Fruit fly (Drosophila melanogaster) whole organism, embryonic: ENCODE measurements around the gene Polr3E.
A peak's percentile ranks its signal among the peaks of the same experiment; 100 is the strongest.

ENCODE experiments used
- Abd-B ChIP-seq: fragments of 200-800 bp; sonication (Bioruptor generic); optimal IDR thresholded peaks from 2 replicates; lab custom pipeline; 2018; ENCODE audit warnings: missing biosample characterization, mild to moderate bottlenecking, missing genetic modification characterization, moderate library complexity
- B-H2 ChIP-seq: fragments of 200-800 bp; sonication (Bioruptor generic); optimal IDR thresholded peaks from 2 replicates; lab custom pipeline; 2018; ENCODE audit warnings: missing biosample characterization, mild to moderate bottlenecking, missing genetic modification characterization
- Bteb2 ChIP-seq: fragments of 200-800 bp; sonication (Bioruptor generic); optimal IDR thresholded peaks from 2 replicates; lab custom pipeline; 2016; ENCODE audit warnings: missing biosample characterization, missing genetic modification characterization
- CG10654 ChIP-seq: fragments of 200-800 bp; sonication (Bioruptor generic); optimal IDR thresholded peaks from 2 replicates; lab custom pipeline; 2016; ENCODE audit warnings: missing biosample characterization, missing genetic modification characterization
- CG11696 ChIP-seq: fragments of 200-800 bp; sonication (Bioruptor generic); IDR thresholded peaks from 2 replicates; pipeline ENCODE4 v1.3.6; 2022; ENCODE audit warnings: missing biosample characterization, missing genetic modification characterization
- CG12744 ChIP-seq: fragments of 200-800 bp; sonication (Bioruptor generic); optimal IDR thresholded peaks from 2 replicates; lab custom pipeline; 2016; ENCODE audit warnings: missing biosample characterization, missing genetic modification characterization
- CG15601 ChIP-seq: fragments of 200-800 bp; sonication (Bioruptor generic); optimal IDR thresholded peaks from 3 replicates; lab custom pipeline; 2019; ENCODE audit warnings: missing biosample characterization, mild to moderate bottlenecking, missing genetic modification characterization, moderate library complexity
- CG1603 ChIP-seq: fragments of 200-800 bp; sonication (Bioruptor generic); optimal IDR thresholded peaks from 2 replicates; lab custom pipeline; 2019; ENCODE audit warnings: missing biosample characterization, mild to moderate bottlenecking, missing genetic modification characterization, moderate library complexity
- CG17802 ChIP-seq: fragments of 200-800 bp; sonication (Bioruptor generic); optimal IDR thresholded peaks from 2 replicates; lab custom pipeline; 2018; ENCODE audit warnings: missing biosample characterization, mild to moderate bottlenecking, missing genetic modification characterization, moderate library complexity
- CG18011 ChIP-seq: fragments of 200-800 bp; sonication (Bioruptor generic); optimal IDR thresholded peaks from 2 replicates; lab custom pipeline; 2017; ENCODE audit warnings: missing biosample characterization, missing genetic modification characterization, mild to moderate bottlenecking, moderate library complexity, missing genotype
- CG1832 ChIP-seq: fragments of 200-800 bp; sonication (Bioruptor generic); optimal IDR thresholded peaks from 2 replicates; lab custom pipeline; 2017; ENCODE audit warnings: missing biosample characterization, mild to moderate bottlenecking, missing genetic modification characterization, inconsistent platforms
- CG2199 ChIP-seq: fragments of 200-800 bp; sonication (Bioruptor generic); IDR thresholded peaks from 3 replicates; pipeline ENCODE4 v1.3.6; 2022; ENCODE audit warnings: missing biosample characterization, missing genetic modification characterization
- CG31388 ChIP-seq: fragments of 200-800 bp; sonication (Bioruptor generic); optimal IDR thresholded peaks from 2 replicates; lab custom pipeline; 2016; ENCODE audit warnings: missing biosample characterization, missing genetic modification characterization
- CG4707 ChIP-seq: fragments of 200-800 bp; sonication (Bioruptor generic); optimal IDR thresholded peaks from 2 replicates; lab custom pipeline; 2018; ENCODE audit warnings: missing biosample characterization, mild to moderate bottlenecking, missing genetic modification characterization, moderate library complexity
- CG5245 ChIP-seq: fragments of 200-800 bp; sonication (Bioruptor generic); optimal IDR thresholded peaks from 3 replicates; lab custom pipeline; 2016; ENCODE audit warnings: missing biosample characterization, missing genetic modification characterization
- CG7963 ChIP-seq: fragments of 200-800 bp; sonication (Bioruptor generic); IDR thresholded peaks from 3 replicates; pipeline ENCODE4 v1.3.6; 2022; ENCODE audit warnings: missing biosample characterization, missing genetic modification characterization; ENCODE audit not compliant: partially characterized antibody
- CHES-1-like ChIP-seq: fragments of 200-800 bp; sonication (Bioruptor generic); optimal IDR thresholded peaks from 2 replicates; lab custom pipeline; 2016; ENCODE audit warnings: missing biosample characterization, missing genetic modification characterization
- CoRest ChIP-seq: fragments of 200-800 bp; sonication (Bioruptor generic); optimal IDR thresholded peaks from 3 replicates; lab custom pipeline; 2018; ENCODE audit warnings: missing biosample characterization, mild to moderate bottlenecking, missing genetic modification characterization, moderate library complexity
- D19B ChIP-seq: fragments of 200-800 bp; sonication (Bioruptor generic); optimal IDR thresholded peaks from 2 replicates; lab custom pipeline; 2017; ENCODE audit warnings: missing biosample characterization, mild to moderate bottlenecking, missing genetic modification characterization
- Dek ChIP-seq: fragments of 200-800 bp; sonication (Bioruptor generic); optimal IDR thresholded peaks from 3 replicates; lab custom pipeline; 2019; ENCODE audit warnings: missing biosample characterization, mild to moderate bottlenecking, missing genetic modification characterization, moderate library complexity
- E2f1 ChIP-seq: fragments of 200-800 bp; sonication (Bioruptor generic); IDR thresholded peaks from 2 replicates; pipeline ENCODE4 v1.3.6; 2022; ENCODE audit warnings: missing biosample characterization, missing genetic modification characterization
- HLH3B ChIP-seq: fragments of 200-800 bp; sonication (Bioruptor generic); IDR thresholded peaks from 2 replicates; pipeline ENCODE4 v1.3.6; 2022; ENCODE audit warnings: missing biosample characterization, missing genetic modification characterization
- HLHmδ ChIP-seq: fragments of 200-800 bp; sonication (Bioruptor generic); optimal IDR thresholded peaks from 2 replicates; lab custom pipeline; 2018; ENCODE audit warnings: missing biosample characterization, mild to moderate bottlenecking, missing genetic modification characterization, moderate library complexity
- Mad ChIP-seq: fragments of 200-800 bp; sonication (Bioruptor generic); optimal IDR thresholded peaks from 2 replicates; lab custom pipeline; 2016; ENCODE audit warnings: missing biosample characterization, missing genetic modification characterization
- Mes4 ChIP-seq: fragments of 200-800 bp; sonication (Bioruptor generic); optimal IDR thresholded peaks from 2 replicates; lab custom pipeline; 2016; ENCODE audit warnings: missing biosample characterization, missing genetic modification characterization
- Mrtf ChIP-seq: fragments of 200-800 bp; sonication (Bioruptor generic); IDR thresholded peaks from 3 replicates; pipeline ENCODE4 v1.3.6; 2022; ENCODE audit warnings: missing biosample characterization, missing genetic modification characterization
- Sry-β ChIP-seq: fragments of 200-800 bp; sonication (Bioruptor generic); optimal IDR thresholded peaks from 2 replicates; lab custom pipeline; 2018; ENCODE audit warnings: missing biosample characterization, mild to moderate bottlenecking, missing genetic modification characterization, moderate library complexity
- Ssrp ChIP-seq: fragments of 200-800 bp; sonication (Bioruptor generic); optimal IDR thresholded peaks from 2 replicates; lab custom pipeline; 2018; ENCODE audit warnings: missing biosample characterization, mild to moderate bottlenecking, missing genetic modification characterization, moderate library complexity
- abd-A ChIP-seq: fragments of 200-800 bp; sonication (Bioruptor generic); optimal IDR thresholded peaks from 3 replicates; lab custom pipeline; 2019; ENCODE audit warnings: missing biosample characterization, mild to moderate bottlenecking, missing genetic modification characterization, moderate library complexity
- br ChIP-seq: fragments of >200 bp; optimal IDR thresholded peaks from 2 replicates; lab custom pipeline; 2017
- cg ChIP-seq: fragments of 200-800 bp; sonication (Bioruptor generic); optimal IDR thresholded peaks from 3 replicates; lab custom pipeline; 2019; ENCODE audit warnings: missing biosample characterization, mild to moderate bottlenecking, missing genetic modification characterization, moderate library complexity
- chm ChIP-seq: fragments of 200-800 bp; sonication (Bioruptor generic); IDR thresholded peaks from 2 replicates; pipeline ENCODE4 v1.3.6; 2022; ENCODE audit warnings: missing biosample characterization, missing genetic modification characterization
- chn ChIP-seq: fragments of 200-800 bp; sonication (Bioruptor generic); optimal IDR thresholded peaks from 2 replicates; lab custom pipeline; 2016; ENCODE audit warnings: missing biosample characterization, missing genetic modification characterization
- cwo ChIP-seq: fragments of 200-800 bp; sonication (Bioruptor generic); optimal IDR thresholded peaks from 3 replicates; lab custom pipeline; 2017; ENCODE audit warnings: missing biosample characterization, missing genetic modification characterization, mild to moderate bottlenecking, moderate library complexity, missing genetic modification reagents
- dati ChIP-seq: fragments of 200-800 bp; sonication (Bioruptor generic); IDR thresholded peaks from 2 replicates; pipeline ENCODE4 v1.3.6; 2022; ENCODE audit warnings: missing biosample characterization, missing genetic modification characterization
- dm ChIP-seq: fragments of 200-800 bp; sonication (Bioruptor generic); optimal IDR thresholded peaks from 3 replicates; lab custom pipeline; 2016; ENCODE audit warnings: missing biosample characterization, missing genetic modification characterization
- fd102C ChIP-seq: fragments of 200-800 bp; sonication (Bioruptor generic); optimal IDR thresholded peaks from 2 replicates; lab custom pipeline; 2018; ENCODE audit warnings: missing biosample characterization, mild to moderate bottlenecking, missing genetic modification characterization, moderate library complexity
- fu2 ChIP-seq: fragments of 200-800 bp; sonication (Bioruptor generic); optimal IDR thresholded peaks from 2 replicates; lab custom pipeline; 2016; ENCODE audit warnings: missing biosample characterization, missing genetic modification characterization
- hbn ChIP-seq: fragments of 200-800 bp; sonication (Bioruptor generic); IDR thresholded peaks from 2 replicates; pipeline ENCODE4 v1.3.6; 2022; ENCODE audit warnings: missing biosample characterization, missing genetic modification characterization; ENCODE audit not compliant: partially characterized antibody
- kah ChIP-seq: fragments of 200-800 bp; sonication (Bioruptor generic); optimal IDR thresholded peaks from 2 replicates; lab custom pipeline; 2018; ENCODE audit warnings: missing biosample characterization, mild to moderate bottlenecking, missing genetic modification characterization
- maf-S ChIP-seq: fragments of 200-800 bp; sonication (Bioruptor generic); optimal IDR thresholded peaks from 2 replicates; lab custom pipeline; 2016; ENCODE audit warnings: missing biosample characterization, missing genetic modification characterization
- otp ChIP-seq: fragments of 200-800 bp; sonication (Bioruptor generic); IDR thresholded peaks from 3 replicates; pipeline ENCODE4, ENCODE4 v1.3.6; 2022; ENCODE audit warnings: missing biosample characterization, missing genetic modification characterization
- pan ChIP-seq, 4 experiments: fragments of >200 bp in 3 of 4; fragments of 200-800 bp in 1 of 4; sonication (Bioruptor generic) in 1 of 4; optimal IDR thresholded peaks in 3 of 4; IDR thresholded peaks in 1 of 4; 2 replicates each; pipeline versions ENCODE4 v1.3.6 to Lab custom; 2017 to 2022; ENCODE audit warnings: missing biosample characterization in 2 of 4, missing genetic modification characterization in 2 of 4, mixed read lengths in 1 of 4
- pros ChIP-seq: fragments of 200-800 bp; sonication (Bioruptor generic); optimal IDR thresholded peaks from 3 replicates; lab custom pipeline; 2019; ENCODE audit warnings: missing biosample characterization, mild to moderate bottlenecking, missing genetic modification characterization, moderate library complexity
- sd ChIP-seq: fragments of 200-800 bp; sonication (Bioruptor generic); optimal IDR thresholded peaks from 3 replicates; lab custom pipeline; 2018; ENCODE audit warnings: missing biosample characterization, mild to moderate bottlenecking, missing genetic modification characterization, moderate library complexity
- sqz ChIP-seq: fragments of 200-800 bp; sonication (Bioruptor generic); optimal IDR thresholded peaks from 3 replicates; lab custom pipeline; 2018; ENCODE audit warnings: missing biosample characterization, mild to moderate bottlenecking, missing genetic modification characterization
- tgo ChIP-seq: fragments of 200-800 bp; sonication (Bioruptor generic); IDR thresholded peaks from 3 replicates; pipeline ENCODE4 v1.3.6; 2022; ENCODE audit warnings: missing biosample characterization, missing genetic modification characterization
- tio ChIP-seq: fragments of 200-800 bp; sonication (Bioruptor generic); optimal IDR thresholded peaks from 2 replicates; lab custom pipeline; 2017; ENCODE audit warnings: missing biosample characterization, missing genetic modification characterization, inconsistent platforms
- vfl ChIP-seq: fragments of 200-800 bp; sonication (Bioruptor generic); optimal IDR thresholded peaks from 2 replicates; lab custom pipeline; 2016; ENCODE audit warnings: missing biosample characterization, missing genetic modification characterization
- vvl ChIP-seq: fragments of 200-800 bp; sonication (Bioruptor generic); IDR thresholded peaks from 2 replicates; pipeline ENCODE4 v1.3.6; 2022; ENCODE audit warnings: missing biosample characterization, missing genetic modification characterization

Gene Polr3E

dm6 chr3L:21037404-21037803, 5.8 kb downstream of the Polr3E start (continued):
- TF ChIP-seq pan (optimal IDR thresholded peaks at IDR 0.05; lab: Kevin White, UChicago) (no peak), pan (GFP tag; optimal IDR thresholded peaks at IDR 0.05 in 1 of 2, IDR thresholded peaks at IDR 0.05 in 1 of 2) (peak in 1 of 2 experiments; percentile 86), HLH3B (peak; percentile 77), tio (GFP tag; lab: Kevin White, UChicago) (peak; percentile 75), CG5245 (peak; percentile 56), Sry-β (peak; percentile 31), vfl (GFP tag; lab: Kevin White, UChicago) (peak; percentile 58), Ssrp (tag; lab: Kevin White, UChicago) (peak; percentile 79), dm (peak; percentile 32), chm (GFP tag; lab: Robert Waterston, UW) (peak; percentile 58), vvl (GFP tag; lab: Robert Waterston, UW) (peak; percentile 88), maf-S (GFP tag; lab: Kevin White, UChicago) (peak; percentile 54), CG18011 (peak; percentile 28), HLHmδ (no peak), Bteb2 (peak; percentile 64), CG7963 (GFP tag; lab: Robert Waterston, UW) (no peak), kah (GFP tag; lab: Kevin White, UChicago) (peak; percentile 40), B-H2 (GFP tag; lab: Kevin White, UChicago) (no peak), dati (GFP tag; lab: Robert Waterston, UW) (no peak), D19B (GFP tag; lab: Kevin White, UChicago) (peak; percentile 35), CG12744 (peak; percentile 45), fd102C (GFP tag; lab: Kevin White, UChicago) (no peak), Mes4 (GFP tag; lab: Kevin White, UChicago) (peak; percentile 26), Mrtf (0 out of 3 replicates have a peak, but pooled peaks have one; percentile 38), CoRest (tag; lab: Kevin White, UChicago) (peak; percentile 86), br (lab: Kevin White, UChicago) (no peak), E2f1 (peak; percentile 58; the same call in 1 of the 2 replicates), cg (GFP tag; lab: Kevin White, UChicago) (no peak), CG10654 (GFP tag; lab: Kevin White, UChicago) (peak; percentile 53), Mad (peak; percentile 52), CG11696 (GFP tag; lab: Robert Waterston, UW) (no peak; the same call in 1 of the 2 replicates), CG17802 (tag; lab: Kevin White, UChicago) (peak; percentile 52), CG15601 (tag; lab: Kevin White, UChicago) (peak; percentile 83), sqz (GFP tag; lab: Kevin White, UChicago) (peak; percentile 40), tgo (GFP tag; lab: Robert Waterston, UW) (peak; percentile 58), Dek (tag; lab: Kevin White, UChicago) (peak; percentile 67), CG1832 (no peak), cwo (peak; percentile 57), Abd-B (GFP tag; lab: Kevin White, UChicago) (peak; percentile 67), pros (GFP tag; lab: Kevin White, UChicago) (peak; percentile 65), otp (GFP tag; lab: Robert Waterston, UW) (peak; percentile 76; the same call in 2 of the 3 replicates), chn (GFP tag; lab: Kevin White, UChicago) (peak; percentile 61), hbn (GFP tag; lab: Robert Waterston, UW) (no peak), abd-A (tag; lab: Kevin White, UChicago) (no peak), CG1603 (tag; lab: Kevin White, UChicago) (peak; percentile 62), CG4707 (peak; percentile 65), CHES-1-like (GFP tag; lab: Kevin White, UChicago) (peak; percentile 34), CG2199 (GFP tag; lab: Robert Waterston, UW) (no peak), sd (tag; lab: Kevin White, UChicago) (peak; percentile 79), CG31388 (peak; percentile 42), fu2 (GFP tag; lab: Kevin White, UChicago) (peak; percentile 44)
